Fruit fly (Drosophila melanogaster) whole organism, embryonic: ENCODE data around the gene Rab9Fb.
A peak's percentile ranks its signal among the peaks of the same experiment; 100 is the strongest.
"Not testable (repeated sequence)": the region's sequence is repeated elsewhere in the genome, so short reads cannot be mapped to it uniquely, and the experiment has no call there.

Source experiments
- ATbp ChIP-seq: fragments of 200-800 bp; sonication (Bioruptor generic); optimal IDR thresholded peaks from 2 replicates; lab custom pipeline; 2017; ENCODE audit warnings: missing biosample characterization, mild to moderate bottlenecking, missing genetic modification characterization, missing genetic modification reagents
- Asciz ChIP-seq: fragments of 200-800 bp; sonication (Bioruptor generic); optimal IDR thresholded peaks from 2 replicates; lab custom pipeline; 2017; ENCODE audit warnings: missing biosample characterization, mild to moderate bottlenecking, missing genetic modification characterization, missing genetic modification reagents
- Atf6 ChIP-seq: fragments of 200-800 bp; sonication (Bioruptor generic); IDR thresholded peaks from 2 replicates; pipeline ENCODE4 v1.3.6; 2022; ENCODE audit warnings: missing biosample characterization, missing genetic modification characterization
- B-H2 ChIP-seq: fragments of 200-800 bp; sonication (Bioruptor generic); optimal IDR thresholded peaks from 2 replicates; lab custom pipeline; 2018; ENCODE audit warnings: missing biosample characterization, mild to moderate bottlenecking, missing genetic modification characterization
- Blimp-1 ChIP-seq: fragments of 200-800 bp; sonication (Bioruptor generic); optimal IDR thresholded peaks from 3 replicates; lab custom pipeline; 2018; ENCODE audit warnings: missing biosample characterization, missing genetic modification characterization, mild to moderate bottlenecking, moderate library complexity, missing genetic modification reagents
- CG10209 ChIP-seq: fragments of 200-800 bp; sonication (Bioruptor generic); optimal IDR thresholded peaks from 3 replicates; lab custom pipeline; 2017; ENCODE audit warnings: missing biosample characterization, mild to moderate bottlenecking, missing genetic modification characterization, missing genetic modification reagents
- CG12391 ChIP-seq: fragments of 200-800 bp; sonication (Bioruptor generic); optimal IDR thresholded peaks from 3 replicates; lab custom pipeline; 2018; ENCODE audit warnings: missing biosample characterization, mild to moderate bottlenecking, missing genetic modification characterization, moderate library complexity
- CG15011 ChIP-seq: fragments of 200-800 bp; sonication (Bioruptor generic); optimal IDR thresholded peaks from 3 replicates; lab custom pipeline; 2018; ENCODE audit warnings: missing biosample characterization, mild to moderate bottlenecking, missing genetic modification characterization
- CG15073 ChIP-seq: fragments of 200-800 bp; sonication (Bioruptor generic); optimal IDR thresholded peaks from 2 replicates; lab custom pipeline; 2016; ENCODE audit warnings: missing biosample characterization, missing genetic modification characterization
- CG1602 ChIP-seq: fragments of 200-800 bp; sonication (Bioruptor generic); optimal IDR thresholded peaks from 3 replicates; lab custom pipeline; 2016; ENCODE audit warnings: missing biosample characterization, missing genetic modification characterization
- CG17568 ChIP-seq: fragments of 200-800 bp; sonication (Bioruptor generic); optimal IDR thresholded peaks from 2 replicates; lab custom pipeline; 2018; ENCODE audit warnings: missing biosample characterization, mild to moderate bottlenecking, missing genetic modification characterization, moderate library complexity
- CG1792 ChIP-seq: fragments of 200-800 bp; sonication (Bioruptor generic); optimal IDR thresholded peaks from 2 replicates; lab custom pipeline; 2016; ENCODE audit warnings: missing biosample characterization, missing genetic modification characterization
- CG18764 ChIP-seq: fragments of 200-800 bp; sonication (Bioruptor generic); optimal IDR thresholded peaks from 3 replicates; lab custom pipeline; 2016; ENCODE audit warnings: missing biosample characterization, missing genetic modification characterization
- CG2202 ChIP-seq: fragments of 200-800 bp; sonication (Bioruptor generic); optimal IDR thresholded peaks from 2 replicates; lab custom pipeline; 2018; ENCODE audit warnings: missing biosample characterization, mild to moderate bottlenecking, missing genetic modification characterization
- CG32767 ChIP-seq: fragments of 200-800 bp; sonication (Bioruptor generic); IDR thresholded peaks from 2 replicates; pipeline ENCODE4 v1.3.6; 2022; ENCODE audit warnings: missing biosample characterization, missing genetic modification characterization
- CG32772 ChIP-seq: fragments of 200-800 bp; sonication (Bioruptor generic); IDR thresholded peaks from 2 replicates; pipeline ENCODE4 v1.3.6; 2022; ENCODE audit warnings: missing biosample characterization, missing genetic modification characterization
- CG3995 ChIP-seq: fragments of 200-800 bp; sonication (Bioruptor generic); optimal IDR thresholded peaks from 3 replicates; lab custom pipeline; 2016; ENCODE audit warnings: missing biosample characterization, missing genetic modification characterization
- CG4424 ChIP-seq: fragments of 200-800 bp; sonication (Bioruptor generic); optimal IDR thresholded peaks from 3 replicates; lab custom pipeline; 2016; ENCODE audit warnings: missing biosample characterization, missing genetic modification characterization
- CG6683 ChIP-seq: fragments of 200-800 bp; sonication (Bioruptor generic); optimal IDR thresholded peaks from 2 replicates; lab custom pipeline; 2017; ENCODE audit warnings: missing biosample characterization, mild to moderate bottlenecking, missing genetic modification characterization, missing genetic modification reagents
- CG6791 ChIP-seq: fragments of 200-800 bp; sonication (Bioruptor generic); IDR thresholded peaks from 3 replicates; pipeline ENCODE4 v1.3.6; 2022; ENCODE audit warnings: missing biosample characterization, missing genetic modification characterization; ENCODE audit not compliant: partially characterized antibody
- CG7271 ChIP-seq: fragments of 200-800 bp; sonication (Bioruptor generic); optimal IDR thresholded peaks from 2 replicates; lab custom pipeline; 2018; ENCODE audit warnings: missing biosample characterization, mild to moderate bottlenecking, missing genetic modification characterization, moderate library complexity
- CG8478 ChIP-seq: fragments of >200 bp; optimal IDR thresholded peaks from 2 replicates; lab custom pipeline; 2018
- D19A ChIP-seq: fragments of 200-800 bp; optimal IDR thresholded peaks from 3 replicates; lab custom pipeline; 2019; ENCODE audit warnings: missing biosample characterization, mild to moderate bottlenecking, missing genetic modification characterization, moderate library complexity
- Dbx ChIP-seq: fragments of 200-800 bp; sonication (Bioruptor generic); IDR thresholded peaks from 3 replicates; pipeline ENCODE4 v1.3.6; 2022; ENCODE audit warnings: missing biosample characterization, missing genetic modification characterization
- Drgx ChIP-seq: fragments of 200-800 bp; sonication (Bioruptor generic); IDR thresholded peaks from 2 replicates; pipeline ENCODE4 v1.3.6; 2022; ENCODE audit warnings: missing biosample characterization, missing genetic modification characterization
- MBD-R2 ChIP-seq: fragments of 200-800 bp; sonication (Bioruptor generic); IDR thresholded peaks from 2 replicates; pipeline ENCODE4 v1.3.6; 2022; ENCODE audit warnings: missing biosample characterization, missing genetic modification characterization
- NFAT ChIP-seq: fragments of 200-800 bp; sonication (Bioruptor generic); IDR thresholded peaks from 2 replicates; pipeline ENCODE4 v1.3.6; 2022; ENCODE audit warnings: missing biosample characterization, missing genetic modification characterization
- Pdp1 ChIP-seq, 2 experiments: fragments of 200-800 bp; sonication (Bioruptor generic); optimal IDR thresholded peaks; 3 replicates each; lab custom pipeline; 2016; ENCODE audit warnings: missing biosample characterization in 2 of 2, missing genetic modification characterization in 2 of 2, mild to moderate bottlenecking in 1 of 2, moderate library complexity in 1 of 2
- Rx ChIP-seq: fragments of 200-800 bp; sonication (Bioruptor generic); IDR thresholded peaks from 2 replicates; pipeline ENCODE4 v1.3.6; 2022; ENCODE audit warnings: missing biosample characterization, missing genetic modification characterization
- Sox102F ChIP-seq: fragments of 200-800 bp; sonication (Bioruptor generic); optimal IDR thresholded peaks from 2 replicates; lab custom pipeline; 2018; ENCODE audit warnings: missing biosample characterization, mild to moderate bottlenecking, missing genetic modification characterization, moderate library complexity
- Trl ChIP-seq, 3 experiments: fragments of >200 bp in 2 of 3; fragments of 200-800 bp in 1 of 3; sonication (Bioruptor generic) in 1 of 3; optimal IDR thresholded peaks; 2 replicates in 1 of 3; 3 replicates in 2 of 3; lab custom pipeline; 2016 to 2017; ENCODE audit warnings: missing biosample characterization in 1 of 3, missing genetic modification characterization in 1 of 3
- Xbp1 ChIP-seq: fragments of 200-800 bp; sonication (Bioruptor generic); optimal IDR thresholded peaks from 3 replicates; lab custom pipeline; 2016; ENCODE audit warnings: missing biosample characterization, mild to moderate bottlenecking, missing genetic modification characterization
- az2 ChIP-seq: fragments of 200-800 bp; sonication (Bioruptor generic); optimal IDR thresholded peaks from 3 replicates; lab custom pipeline; 2016; ENCODE audit warnings: missing biosample characterization, missing genetic modification characterization
- crc ChIP-seq: fragments of 200-800 bp; sonication (Bioruptor generic); optimal IDR thresholded peaks from 2 replicates; lab custom pipeline; 2016; ENCODE audit warnings: missing biosample characterization, missing genetic modification characterization
- gfzf ChIP-seq: fragments of 200-800 bp; sonication (Bioruptor generic); optimal IDR thresholded peaks from 2 replicates; lab custom pipeline; 2016; ENCODE audit warnings: missing biosample characterization, mild to moderate bottlenecking, missing genetic modification characterization, moderate library complexity
- gro ChIP-seq: fragments of 200-800 bp; sonication (Bioruptor generic); optimal IDR thresholded peaks from 2 replicates; lab custom pipeline; 2016; ENCODE audit warnings: missing biosample characterization, missing genetic modification characterization
- maf-S ChIP-seq: fragments of 200-800 bp; sonication (Bioruptor generic); optimal IDR thresholded peaks from 2 replicates; lab custom pipeline; 2016; ENCODE audit warnings: missing biosample characterization, missing genetic modification characterization
- nom ChIP-seq: fragments of 200-800 bp; sonication (Bioruptor generic); optimal IDR thresholded peaks from 2 replicates; lab custom pipeline; 2017; ENCODE audit warnings: missing biosample characterization, missing genetic modification characterization, mild to moderate bottlenecking, moderate library complexity, missing genetic modification reagents
- odd ChIP-seq: fragments of 200-800 bp; sonication (Bioruptor generic); optimal IDR thresholded peaks from 2 replicates; lab custom pipeline; 2017; ENCODE audit warnings: missing biosample characterization, mild to moderate bottlenecking, missing genetic modification characterization
- org-1 ChIP-seq: fragments of 200-800 bp; sonication (Bioruptor generic); optimal IDR thresholded peaks from 2 replicates; lab custom pipeline; 2017; ENCODE audit warnings: missing biosample characterization, missing genetic modification characterization
- sens ChIP-seq: fragments of 200-800 bp; sonication (Bioruptor generic); peaks from one replicate; lab custom pipeline; 2016; ENCODE audit warnings: missing biosample characterization, missing genetic modification characterization
- shn ChIP-seq: fragments of 200-800 bp; sonication (Bioruptor generic); optimal IDR thresholded peaks from 3 replicates; lab custom pipeline; 2016; ENCODE audit warnings: missing biosample characterization, missing genetic modification characterization
- twi ChIP-seq: fragments of 200-800 bp; optimal IDR thresholded peaks from 2 replicates; lab custom pipeline; 2019; ENCODE audit warnings: missing biosample characterization, mild to moderate bottlenecking, missing genetic modification characterization, moderate library complexity
- yki ChIP-seq: fragments of >200 bp; optimal IDR thresholded peaks from 3 replicates; lab custom pipeline; 2018

Rab9Fb gene

DNA sequence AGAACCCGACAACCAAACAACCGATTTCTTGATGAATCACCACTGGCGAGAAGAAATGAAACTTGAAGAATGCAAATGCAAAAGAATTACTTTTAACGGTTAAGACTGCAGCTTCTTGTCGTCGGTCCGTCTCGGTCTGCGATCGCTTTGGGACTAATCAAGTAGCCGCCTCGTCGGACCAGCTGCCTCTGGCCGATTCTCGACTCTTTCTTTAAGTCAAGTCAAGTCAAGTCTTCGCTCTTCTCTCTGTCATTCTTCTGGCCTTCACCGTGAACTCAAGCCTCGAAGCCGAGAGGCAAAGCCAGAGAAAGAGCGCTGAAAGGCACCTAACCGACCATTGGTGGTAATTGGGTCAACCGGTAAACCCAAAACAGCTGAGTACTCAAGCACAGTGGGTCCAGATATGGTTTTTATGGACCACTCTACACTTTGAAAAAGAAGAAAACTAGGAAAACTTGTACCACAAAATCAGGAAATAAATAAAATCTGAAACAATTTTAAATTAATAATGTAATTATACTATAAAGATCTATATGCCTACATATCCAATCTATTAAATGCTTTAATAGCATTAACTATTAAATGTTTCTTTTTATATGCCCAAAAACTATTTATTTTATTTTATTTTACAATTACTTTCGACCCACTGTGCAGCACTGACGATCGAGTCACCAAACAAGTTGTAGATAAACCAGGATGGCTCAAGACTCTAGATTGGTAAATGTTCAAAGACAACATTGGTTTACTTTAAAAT lies 14.9 kb upstream of the Rab9Fb start, which contains the start of gene C901 (continued):
- TF ChIP-seq D19A: peak; percentile 79
- TF ChIP-seq CG1792: no peak
- TF ChIP-seq CG32767: peak; percentile 62; the same call in 1 of the 2 replicates
- no peak for TF ChIP-seq MBD-R2 (GFP tag; lab: Robert Waterston, UW)
- no peak for TF ChIP-seq B-H2 (GFP tag; lab: Kevin White, UChicago)
- peak; percentile 43 for TF ChIP-seq odd (GFP tag; lab: Kevin White, UChicago)
- TF ChIP-seq CG15073: no peak
- TF ChIP-seq Atf6 (GFP tag; lab: Robert Waterston, UW): peak; percentile 21; the same call in 1 of the 2 replicates
- TF ChIP-seq az2 (GFP tag; lab: Kevin White, UChicago): peak; percentile 59

dm6 chrX:10959912-10960311 lies 7.6 kb upstream of the Rab9Fb start:
- TF ChIP-seq Drgx (GFP tag; lab: Robert Waterston, UW): peak; percentile 16; the same call in 1 of the 2 replicates
- TF ChIP-seq CG12391 (tag; lab: Kevin White, UChicago): no peak
- TF ChIP-seq, all 482 proteins: peak for 1

DNA sequence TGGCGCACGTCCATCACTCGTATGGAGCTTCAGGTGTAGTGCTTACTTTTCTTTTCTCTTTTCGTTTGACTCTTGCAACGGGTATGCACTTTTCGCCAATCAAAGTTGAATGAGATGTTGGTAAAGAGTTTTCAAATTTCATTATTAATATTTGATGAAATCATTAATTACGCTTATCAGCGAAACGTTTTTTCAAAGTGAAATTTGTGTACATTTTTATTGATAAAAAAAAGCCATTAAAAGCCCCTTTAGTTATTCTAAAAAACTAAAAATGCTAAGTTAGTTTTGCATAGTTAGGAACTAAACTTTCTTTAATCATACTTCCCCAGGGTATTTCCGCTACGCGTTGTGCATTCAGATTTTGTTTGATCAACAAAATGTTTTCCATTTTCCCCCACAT lies 954 bp upstream of the Rab9Fb start:
- TF ChIP-seq CG6791 (no peak), Blimp-1 (GFP tag; lab: Kevin White, UChicago) (peak; percentile 23), Sox102F (GFP tag; lab: Kevin White, UChicago) (peak; percentile 57), CG17568 (GFP tag; lab: Kevin White, UChicago) (no peak), ATbp (GFP tag; lab: Kevin White, UChicago) (peak; percentile 15), sens (peak; percentile 39)

dm6 chrX:10950930-10951329 lies 1.4 kb downstream of the Rab9Fb start, which contains the start of gene Rab9Fa:
Gene Rab9Fa, minus strand, starts transcription at chrX:10951030.
- TF ChIP-seq CG15011 (GFP tag; lab: Kevin White, UChicago); crc; Rx: not testable (repeated sequence)

DNA sequence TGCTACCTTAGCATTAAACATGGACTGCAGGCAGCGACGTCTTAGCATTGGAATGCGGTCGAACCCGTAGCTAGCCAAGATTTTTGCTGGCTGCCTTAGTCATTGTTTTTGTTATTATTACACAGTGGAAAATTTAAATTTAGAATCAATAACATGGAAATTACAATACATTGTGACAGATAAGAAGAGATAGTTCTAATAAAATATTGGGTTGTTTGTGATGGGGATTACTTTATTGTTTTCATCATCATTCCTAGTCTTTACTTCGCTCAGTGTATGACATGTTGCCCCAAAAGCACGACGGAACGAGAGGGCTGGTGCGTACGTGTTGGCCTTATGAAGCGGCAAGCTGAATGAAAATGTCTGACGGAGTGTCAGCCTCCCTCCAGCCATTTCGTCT lies 15.7 kb downstream of the Rab9Fb start:
- TF ChIP-seq CG7271 (tag; lab: Kevin White, UChicago) (peak; percentile 52), twi (tag; lab: Kevin White, UChicago) (peak; percentile 49), CG18764 (GFP tag; lab: Kevin White, UChicago) (peak; percentile 64), CG6683 (no peak), Pdp1 (GFP tag; optimal IDR thresholded peaks at IDR 0.05; lab: Kevin White, UChicago) (peak; percentile 78 to 82), Dbx (GFP tag; lab: Robert Waterston, UW) (peak; percentile 74; the same call in 2 of the 3 replicates), org-1 (GFP tag; lab: Kevin White, UChicago) (peak; percentile 70), shn (GFP tag; lab: Kevin White, UChicago) (peak; percentile 62), CG10209 (GFP tag; lab: Kevin White, UChicago) (peak; percentile 69), gfzf (GFP tag; lab: Kevin White, UChicago) (no peak), yki (lab: Kevin White, UChicago) (no peak), CG8478 (no peak), CG2202 (tag; lab: Kevin White, UChicago) (peak; percentile 4), nom (GFP tag; lab: Kevin White, UChicago) (peak; percentile 88), CG1602 (GFP tag; lab: Kevin White, UChicago) (peak; percentile 67), maf-S (GFP tag; lab: Kevin White, UChicago) (peak; percentile 71), CG32772 (GFP tag; lab: Robert Waterston, UW) (peak; percentile 84), gro (GFP tag; lab: Kevin White, UChicago) (no peak), Xbp1 (GFP tag; lab: Kevin White, UChicago) (peak; percentile 85), CG4424 (GFP tag; lab: Kevin White, UChicago) (peak; percentile 83), NFAT (GFP tag; lab: Robert Waterston, UW) (peak; percentile 68; the same call in 1 of the 2 replicates), Asciz (peak; percentile 78), Trl (optimal IDR thresholded peaks at IDR 0.05; lab: Kevin White, UChicago) (no peak), Trl (GFP tag; optimal IDR thresholded peaks at IDR 0.05; lab: Kevin White, UChicago) (peak; percentile 83), CG3995 (GFP tag; lab: Kevin White, UChicago) (peak; percentile 28)
